Worm (Caenorhabditis elegans) whole organism, early embryonic: ENCODE results near the gene nhr-68.
A peak's percentile ranks its signal among the peaks of the same experiment; 100 is the strongest.

ENCODE experiments used
- B0310.2 ChIP-seq: sonication (generic microtip); optimal IDR thresholded peaks from 2 replicates; lab custom pipeline; 2016; ENCODE audit warnings: mild to moderate bottlenecking, missing genetic modification characterization, missing compliant biosample characterization
- F13C5.2 ChIP-seq: sonication (generic microtip); optimal IDR thresholded peaks from 2 replicates; lab custom pipeline; 2017; ENCODE audit warnings: mild to moderate bottlenecking, missing genetic modification characterization, inconsistent platforms, missing compliant biosample characterization
- aly-1 ChIP-seq: sonication (generic microtip); optimal IDR thresholded peaks from 2 replicates; lab custom pipeline; 2016; ENCODE audit warnings: missing genetic modification characterization, missing compliant biosample characterization
- ama-1 ChIP-seq: fragments of 150-350 bp; optimal IDR thresholded peaks from 2 replicates; lab custom pipeline; 2014
- ceh-13 ChIP-seq: fragments of 200-800 bp; sonication (Bioruptor generic); optimal IDR thresholded peaks from 2 replicates; lab custom pipeline; 2018; ENCODE audit warnings: mild to moderate bottlenecking, missing genetic modification characterization, missing compliant biosample characterization
- ceh-36 ChIP-seq: sonication (generic microtip); optimal IDR thresholded peaks from 2 replicates; lab custom pipeline; 2016; ENCODE audit warnings: missing genetic modification characterization, inconsistent platforms, missing compliant biosample characterization
- ets-7 ChIP-seq: sonication (generic microtip); optimal IDR thresholded peaks from 2 replicates; lab custom pipeline; 2016; ENCODE audit warnings: missing genotype, missing genetic modification characterization, missing compliant biosample characterization
- flt-1 ChIP-seq: fragments of 200-800 bp; sonication (Bioruptor generic); IDR thresholded peaks from 2 replicates; pipeline ENCODE4 v1.3.6; 2022; ENCODE audit warnings: missing genetic modification characterization, missing compliant biosample characterization
- hmbx-1 ChIP-seq: sonication (generic microtip); optimal IDR thresholded peaks from 2 replicates; lab custom pipeline; 2016; ENCODE audit warnings: mild to moderate bottlenecking, missing genetic modification characterization, missing compliant biosample characterization
- hmg-4 ChIP-seq: fragments of 200-800 bp; sonication (Bioruptor generic); optimal IDR thresholded peaks from 2 replicates; lab custom pipeline; 2018; ENCODE audit warnings: mild to moderate bottlenecking, missing genetic modification characterization, missing compliant biosample characterization
- hnd-1 ChIP-seq: sonication (generic microtip); optimal IDR thresholded peaks from 2 replicates; lab custom pipeline; 2016; ENCODE audit warnings: missing genetic modification characterization, missing compliant biosample characterization
- pes-1 ChIP-seq: fragments of 200-800 bp; sonication (Bioruptor generic); IDR thresholded peaks from 2 replicates; pipeline ENCODE4 v1.3.6; 2022; ENCODE audit warnings: missing genetic modification reagents, missing genetic modification characterization, missing compliant biosample characterization
- scrt-1 ChIP-seq: fragments of 200-800 bp; sonication (Bioruptor generic); IDR thresholded peaks from 2 replicates; pipeline ENCODE4 v1.3.6; 2022; ENCODE audit warnings: missing genetic modification characterization, missing compliant biosample characterization
- sea-1 ChIP-seq: fragments of 200-800 bp; sonication (Bioruptor generic); conservative IDR thresholded peaks from 2 replicates; pipeline ENCODE4 v1.3.6; 2022; ENCODE audit warnings: missing genetic modification characterization, missing compliant biosample characterization
- tbx-11 ChIP-seq: fragments of 200-800 bp; sonication (Bioruptor generic); IDR thresholded peaks from 2 replicates; pipeline ENCODE4 v1.3.6; 2022; ENCODE audit warnings: missing genetic modification characterization, missing compliant biosample characterization
- tbx-37 ChIP-seq: fragments of 200-800 bp; sonication (Bioruptor generic); conservative IDR thresholded peaks from 2 replicates; pipeline ENCODE4 v1.3.6; 2022; ENCODE audit warnings: missing genetic modification reagents, missing genetic modification characterization, missing compliant biosample characterization
- tra-4 ChIP-seq: sonication (generic microtip); optimal IDR thresholded peaks from 2 replicates; lab custom pipeline; 2017; ENCODE audit warnings: missing genetic modification characterization, missing compliant biosample characterization

The nhr-68 gene

ce11 chrV:11531831-11532534, 41.3 kb upstream of the nhr-68 start:
- TF ChIP-seq hmg-4 (GFP tag; lab: Kevin White, UChicago) (peak; percentile 60), sea-1 (GFP tag; lab: Robert Waterston, UW) (no peak), ceh-36 (tag; lab: Kevin White, UChicago) (no peak), scrt-1 (no peak), hmbx-1 (no peak), ceh-13 (no peak), pes-1 (GFP tag; lab: Robert Waterston, UW) (no peak)

ce11 chrV:11532535-11532853, 40.7 kb upstream of the nhr-68 start:
- TF ChIP-seq flt-1 (GFP tag; lab: Robert Waterston, UW) (no peak), B0310.2 (tag; lab: Kevin White, UChicago) (no peak), ceh-13 (no peak), pes-1 (GFP tag; lab: Robert Waterston, UW) (no peak)

- TF ChIP-seq ama-1 (lab: Kevin White, UChicago) (no peak), flt-1 (GFP tag; lab: Robert Waterston, UW) (no peak), ceh-13 (no peak), B0310.2 (tag; lab: Kevin White, UChicago) (no peak), hmg-4 (GFP tag; lab: Kevin White, UChicago) (no peak), hnd-1 (tag; lab: Kevin White, UChicago) (no peak), pes-1 (GFP tag; lab: Robert Waterston, UW) (no peak), scrt-1 (no peak), tra-4 (tag; lab: Kevin White, UChicago) (no peak), tbx-37 (GFP tag; lab: Robert Waterston, UW) (no peak), ceh-36 (tag; lab: Kevin White, UChicago) (no peak), sea-1 (GFP tag; lab: Robert Waterston, UW) (no peak), hmbx-1 (no peak), ets-7 (tag; lab: Kevin White, UChicago) (no peak), tbx-11 (GFP tag; lab: Robert Waterston, UW) (no peak), aly-1 (tag; lab: Kevin White, UChicago) (no peak), F13C5.2 (no peak)
Observed at ce11 chrV:11532964-11533363, 40.3 kb upstream of the nhr-68 start.

ce11 chrV:11533365-11533949, 39.8 kb upstream of the nhr-68 start:
- no peak for TF ChIP-seq tbx-37 (GFP tag; lab: Robert Waterston, UW)
- TF ChIP-seq pes-1 (GFP tag; lab: Robert Waterston, UW), result no peak
- no peak for TF ChIP-seq tbx-11 (GFP tag; lab: Robert Waterston, UW)
- TF ChIP-seq scrt-1, result no peak
- TF ChIP-seq tra-4 (tag; lab: Kevin White, UChicago), result no peak
- TF ChIP-seq flt-1 (GFP tag; lab: Robert Waterston, UW), result no peak
- no peak for TF ChIP-seq aly-1 (tag; lab: Kevin White, UChicago)
- TF ChIP-seq ama-1 (lab: Kevin White, UChicago), result no peak
- no peak for TF ChIP-seq sea-1 (GFP tag; lab: Robert Waterston, UW)
- no peak for TF ChIP-seq hmbx-1
- TF ChIP-seq F13C5.2, result no peak
- no peak for TF ChIP-seq B0310.2 (tag; lab: Kevin White, UChicago)

- no peak for TF ChIP-seq tbx-11 (GFP tag; lab: Robert Waterston, UW)
- no peak for TF ChIP-seq aly-1 (tag; lab: Kevin White, UChicago)
- no peak for TF ChIP-seq scrt-1
- TF ChIP-seq hmbx-1, result no peak
- TF ChIP-seq tbx-37 (GFP tag; lab: Robert Waterston, UW), result no peak
- TF ChIP-seq tra-4 (tag; lab: Kevin White, UChicago), result no peak
- no peak for TF ChIP-seq ets-7 (tag; lab: Kevin White, UChicago)
- no peak for TF ChIP-seq hmg-4 (GFP tag; lab: Kevin White, UChicago)
- TF ChIP-seq F13C5.2, result no peak
- no peak for TF ChIP-seq hnd-1 (tag; lab: Kevin White, UChicago)
- no peak for TF ChIP-seq pes-1 (GFP tag; lab: Robert Waterston, UW)
- TF ChIP-seq sea-1 (GFP tag; lab: Robert Waterston, UW), result no peak
- no peak for TF ChIP-seq B0310.2 (tag; lab: Kevin White, UChicago)
- TF ChIP-seq flt-1 (GFP tag; lab: Robert Waterston, UW), result no peak
- no peak for TF ChIP-seq ama-1 (lab: Kevin White, UChicago)
- TF ChIP-seq ceh-36 (tag; lab: Kevin White, UChicago), result no peak
- TF ChIP-seq ceh-13, result no peak
Observed at ce11 chrV:11534495-11535189, 38.6 kb upstream of the nhr-68 start.

ce11 chrV:11535504-11536062, 37.7 kb upstream of the nhr-68 start:
- TF ChIP-seq hmg-4 (GFP tag; lab: Kevin White, UChicago) (no peak), scrt-1 (no peak), ceh-36 (tag; lab: Kevin White, UChicago) (no peak), tbx-37 (GFP tag; lab: Robert Waterston, UW) (no peak), B0310.2 (tag; lab: Kevin White, UChicago) (no peak), hmbx-1 (no peak), ama-1 (lab: Kevin White, UChicago) (no peak), flt-1 (GFP tag; lab: Robert Waterston, UW) (no peak), pes-1 (GFP tag; lab: Robert Waterston, UW) (no peak), F13C5.2 (no peak), tra-4 (tag; lab: Kevin White, UChicago) (no peak), aly-1 (tag; lab: Kevin White, UChicago) (no peak), sea-1 (GFP tag; lab: Robert Waterston, UW) (no peak), ets-7 (tag; lab: Kevin White, UChicago) (no peak), tbx-11 (GFP tag; lab: Robert Waterston, UW) (no peak), hnd-1 (tag; lab: Kevin White, UChicago) (no peak), ceh-13 (no peak)
